Worm (Caenorhabditis elegans): ENCODE results near the gene K12B6.9.
A peak's percentile ranks its signal among the peaks of the same experiment; 100 is the strongest.

K12B6.9 gene

DNA sequence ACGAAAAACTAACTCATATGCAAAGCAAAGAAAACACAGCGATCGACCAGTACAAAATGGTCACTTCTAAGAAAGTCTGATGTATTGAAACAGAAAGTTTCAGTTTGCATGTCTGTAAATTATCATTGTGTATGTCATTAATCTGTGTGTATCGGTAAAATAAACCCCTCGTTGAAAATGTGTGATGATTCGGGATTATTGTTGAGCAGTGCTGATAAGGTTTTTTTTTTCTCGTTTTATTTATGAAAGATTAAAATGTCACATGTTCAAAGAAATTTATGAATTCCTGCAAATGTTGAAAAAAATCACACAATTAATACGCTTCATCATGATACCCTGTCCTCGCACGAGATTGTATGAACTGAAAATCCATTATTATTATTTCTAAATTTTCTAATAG, 12.4 kb downstream of the K12B6.9 start:
- TF ChIP-seq elt-2 (tag; optimal IDR thresholded peaks at IDR 0.05) (peak; percentile 64), mml-1 (tag; optimal IDR thresholded peaks at IDR 0.05) (no peak), lin-15B (tag; optimal IDR thresholded peaks at IDR 0.05) (no peak), pqm-1 (tag; optimal IDR thresholded peaks at IDR 0.05) (peak; percentile 77), jun-1 (tag; optimal IDR thresholded peaks at IDR 0.05) (no peak)

DNA sequence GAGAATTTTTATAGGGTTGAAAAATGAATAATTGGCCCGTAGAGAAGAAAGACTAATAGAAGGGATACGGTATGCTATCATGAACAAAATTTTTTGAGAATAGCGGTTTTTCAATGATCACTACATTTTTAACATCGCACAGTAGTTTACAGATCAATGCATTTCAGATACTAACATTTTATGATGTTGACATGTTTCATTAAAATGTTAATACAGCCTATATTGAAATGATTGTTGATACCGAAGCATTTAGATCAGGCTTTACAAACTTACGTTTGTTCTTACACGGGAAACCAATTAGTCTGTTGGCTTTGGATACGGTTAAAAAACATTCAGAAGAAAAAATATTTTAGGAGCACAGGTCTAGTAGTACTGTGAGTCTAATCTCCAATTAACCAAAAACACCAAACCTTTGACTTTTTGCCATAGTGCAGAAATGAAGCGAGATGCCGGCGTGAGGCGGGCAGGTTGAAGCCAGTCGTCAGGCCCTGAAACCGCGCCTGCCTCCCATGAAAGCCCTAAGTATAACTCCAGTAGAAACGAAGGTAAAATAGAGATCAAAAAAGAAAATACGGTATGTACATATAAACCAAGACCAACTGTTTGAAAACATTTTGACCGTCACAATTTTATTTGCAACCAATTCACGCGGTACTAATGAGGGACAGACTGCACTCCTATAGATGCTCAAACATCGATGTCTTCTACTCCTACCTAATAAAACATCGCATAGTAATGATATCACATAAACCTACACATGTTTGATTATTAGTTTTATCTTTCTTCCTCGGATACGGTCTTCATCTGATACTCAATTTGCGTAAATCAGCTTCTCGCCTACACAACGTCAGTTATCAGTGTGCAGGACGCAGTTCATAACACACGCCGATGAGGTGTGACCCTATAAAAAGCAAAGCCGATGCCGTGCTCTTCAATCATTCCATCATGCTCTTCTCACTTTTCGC, 14.1 kb downstream of the K12B6.9 start, which contains the start of gene fil-2:
Gene fil-2 (plus strand): TSS at position 915 of the 965 bp plus-strand sequence.
- TF ChIP-seq nhr-28 (tag; optimal IDR thresholded peaks at IDR 0.05) (peak; percentile 46), nhr-43 (tag; optimal IDR thresholded peaks at IDR 0.05; ENCODE audit: poor library complexity, severe bottlenecking) (peak; percentile 75), pqm-1 (tag; optimal IDR thresholded peaks at IDR 0.05) (peak; percentile 6), jun-1 (tag; optimal IDR thresholded peaks at IDR 0.05) (no peak), ama-1 (optimal IDR thresholded peaks at IDR 0.05) (no peak), lsy-12 (tag; optimal IDR thresholded peaks at IDR 0.05) (peak; percentile 6), fkh-2 (tag; optimal IDR thresholded peaks at IDR 0.05) (no peak), fkh-10 (GFP tag; optimal IDR thresholded peaks at IDR 0.05) (no peak), eor-1 (tag; optimal IDR thresholded peaks at IDR 0.05) (no peak), ceh-28 (tag; optimal IDR thresholded peaks at IDR 0.05) (no peak), elt-2 (tag; optimal IDR thresholded peaks at IDR 0.05) (peak; percentile 51)

DNA sequence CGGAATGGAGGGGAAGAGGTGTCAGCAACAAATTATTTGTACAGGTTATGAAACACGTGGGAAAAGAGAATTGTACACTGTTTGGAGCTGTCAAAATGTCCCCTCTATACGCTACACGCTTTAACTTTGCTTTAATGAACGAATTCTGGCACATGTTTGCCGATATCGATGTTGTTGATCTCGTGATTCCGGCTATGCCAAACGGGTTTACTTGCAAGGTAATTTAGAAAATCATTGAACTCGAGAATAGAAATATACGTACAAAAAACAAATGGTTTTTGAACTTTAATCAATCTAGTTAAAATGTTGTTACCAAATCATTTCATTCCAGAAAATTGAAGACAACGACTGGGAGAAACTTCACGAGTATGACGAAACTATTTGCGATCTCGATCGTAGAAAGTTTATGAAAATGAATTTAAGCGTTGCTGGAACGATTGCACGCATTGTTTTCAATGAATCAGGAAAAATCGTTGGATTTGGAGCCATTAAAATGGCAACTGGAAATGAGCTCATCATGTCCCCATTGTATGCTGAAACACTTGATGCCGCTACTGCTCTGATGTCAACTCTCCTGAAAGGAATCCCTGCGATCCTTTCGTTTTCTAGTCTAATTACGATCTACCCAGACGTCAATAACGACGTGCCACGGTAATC, 15.2 kb downstream of the K12B6.9 start:
- TF ChIP-seq tbx-2 (tag; optimal IDR thresholded peaks at IDR 0.05) (no peak), hmg-11 (tag; optimal IDR thresholded peaks at IDR 0.05) (no peak), nhr-43 (tag; optimal IDR thresholded peaks at IDR 0.05; ENCODE audit: poor library complexity, severe bottlenecking) (peak; percentile 21), ceh-9 (tag; optimal IDR thresholded peaks at IDR 0.05) (no peak), nhr-76 (tag; optimal IDR thresholded peaks at IDR 0.05) (no peak), nhr-25 (tag; optimal IDR thresholded peaks at IDR 0.05) (peak; percentile 41), eor-1 (tag; optimal IDR thresholded peaks at IDR 0.05) (no peak), lsy-12 (tag; optimal IDR thresholded peaks at IDR 0.05) (no peak), ama-1 (optimal IDR thresholded peaks at IDR 0.05) (peak; percentile 2), egl-27 (tag; optimal IDR thresholded peaks at IDR 0.05) (no peak), unc-62 (GFP tag; optimal IDR thresholded peaks at IDR 0.05) (no peak), jun-1 (tag; optimal IDR thresholded peaks at IDR 0.05) (peak; percentile 20)

DNA sequence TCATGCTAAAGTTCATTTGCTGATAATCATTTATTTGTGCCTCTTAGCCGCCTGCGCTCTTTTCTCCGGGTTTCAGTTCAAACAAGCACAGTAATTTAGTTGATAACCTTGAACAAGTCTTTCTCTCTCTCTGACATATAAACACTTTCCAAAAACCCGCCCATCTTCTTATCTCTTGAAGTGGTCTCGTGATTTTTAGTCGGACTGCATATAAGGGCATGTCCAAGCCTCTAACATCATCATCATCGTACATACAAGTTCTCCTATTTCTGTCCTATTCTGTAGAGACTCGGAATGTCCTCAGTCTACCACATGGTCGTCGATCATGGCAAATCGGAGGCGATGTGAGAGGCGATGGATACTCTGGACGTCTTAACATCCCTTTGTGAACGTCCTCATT, 16.3 kb downstream of the K12B6.9 start, which contains the start of gene F31F7.1:
Gene F31F7.1 (plus strand): TSS at position 235 of the 400 bp plus-strand sequence.
- peak; percentile 32 for TF ChIP-seq lsy-12 (tag; optimal IDR thresholded peaks at IDR 0.05)
- peak; percentile 37 for TF ChIP-seq egl-27 (tag; optimal IDR thresholded peaks at IDR 0.05)
- TF ChIP-seq nhr-25 (tag; optimal IDR thresholded peaks at IDR 0.05), result peak; percentile 72
- TF ChIP-seq lin-15B (tag; optimal IDR thresholded peaks at IDR 0.05), result no peak
- no peak for TF ChIP-seq ztf-11 (tag; optimal IDR thresholded peaks at IDR 0.05)
- TF ChIP-seq tbx-2 (tag; optimal IDR thresholded peaks at IDR 0.05), result no peak
- peak; percentile 99 for TF ChIP-seq elt-2 (tag; optimal IDR thresholded peaks at IDR 0.05)
- peak; percentile 84 for TF ChIP-seq nhr-43 (tag; optimal IDR thresholded peaks at IDR 0.05; ENCODE audit: poor library complexity, severe bottlenecking)
- peak; percentile 96 for TF ChIP-seq pqm-1 (tag; optimal IDR thresholded peaks at IDR 0.05)
- peak; percentile 86 for TF ChIP-seq ama-1 (optimal IDR thresholded peaks at IDR 0.05)
- TF ChIP-seq nhr-23 (tag; optimal IDR thresholded peaks at IDR 0.05), result peak; percentile 27
- peak; percentile 8 for TF ChIP-seq pha-4 (tag; optimal IDR thresholded peaks at IDR 0.05)
- TF ChIP-seq skn-1 (tag; optimal IDR thresholded peaks at IDR 0.05), result no peak
- peak; percentile 16 for TF ChIP-seq nfya-1 (tag; optimal IDR thresholded peaks at IDR 0.05; ENCODE audit: insufficient read depth)
- TF ChIP-seq hmg-11 (tag; optimal IDR thresholded peaks at IDR 0.05), result no peak
- peak in 1 of 3 experiments; percentile 75 for TF ChIP-seq elt-3 (tag; optimal IDR thresholded peaks at IDR 0.05)
- TF ChIP-seq ceh-28 (tag; optimal IDR thresholded peaks at IDR 0.05), result peak; percentile 22
- TF ChIP-seq jun-1 (tag; optimal IDR thresholded peaks at IDR 0.05), result peak; percentile 80
- TF ChIP-seq elt-1 (tag; optimal IDR thresholded peaks at IDR 0.05), result no peak

DNA sequence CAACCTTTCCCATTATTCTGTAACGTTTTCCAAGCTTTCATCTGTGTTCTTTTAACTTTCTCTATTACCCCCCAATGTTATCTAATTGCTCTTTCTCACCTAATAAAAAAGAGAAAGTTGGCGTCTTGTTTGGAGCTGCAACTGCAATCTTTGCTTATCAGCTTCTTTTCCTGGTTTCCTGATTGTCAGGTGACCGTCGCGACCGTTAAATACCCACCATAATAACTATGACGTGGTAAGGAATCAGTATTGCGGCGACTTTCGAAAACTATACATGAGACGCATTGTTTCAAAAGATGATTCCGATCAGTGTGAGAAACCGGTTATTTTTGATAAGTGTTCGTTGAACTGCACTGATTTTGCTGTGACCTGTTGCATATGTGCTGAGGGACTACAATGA, 17.3 kb downstream of the K12B6.9 start:
- TF ChIP-seq sea-2 (GFP tag; optimal IDR thresholded peaks at IDR 0.05), result no peak
- peak; percentile 88 for TF ChIP-seq jun-1 (tag; optimal IDR thresholded peaks at IDR 0.05)
- no peak for TF ChIP-seq lin-39 (tag; optimal IDR thresholded peaks at IDR 0.05)
- no peak for TF ChIP-seq nhr-237 (tag; optimal IDR thresholded peaks at IDR 0.05)
- no peak for TF ChIP-seq lin-15B (tag; optimal IDR thresholded peaks at IDR 0.05)
- no peak for TF ChIP-seq skn-1 (tag; optimal IDR thresholded peaks at IDR 0.05)
- no peak for TF ChIP-seq ceh-9 (tag; optimal IDR thresholded peaks at IDR 0.05)
- TF ChIP-seq unc-62 (GFP tag; optimal IDR thresholded peaks at IDR 0.05), result no peak
- no peak for TF ChIP-seq nhr-77 (tag; optimal IDR thresholded peaks at IDR 0.05)
- TF ChIP-seq nfya-1 (tag; optimal IDR thresholded peaks at IDR 0.05; ENCODE audit: insufficient read depth), result no peak
- no peak for TF ChIP-seq nhr-11 (tag; optimal IDR thresholded peaks at IDR 0.05)
- no peak for TF ChIP-seq daf-12 (tag; optimal IDR thresholded peaks at IDR 0.05)
- TF ChIP-seq ceh-82 (tag; optimal IDR thresholded peaks at IDR 0.05), result no peak
- peak; percentile 44 for TF ChIP-seq nhr-25 (tag; optimal IDR thresholded peaks at IDR 0.05)
- peak; percentile 34 for TF ChIP-seq egl-27 (tag; optimal IDR thresholded peaks at IDR 0.05)
- peak; percentile 76 for TF ChIP-seq nhr-23 (tag; optimal IDR thresholded peaks at IDR 0.05)
- no peak for TF ChIP-seq mml-1 (tag; optimal IDR thresholded peaks at IDR 0.05)
- TF ChIP-seq lsy-12 (tag; optimal IDR thresholded peaks at IDR 0.05), result no peak
- TF ChIP-seq aly-2 (tag; optimal IDR thresholded peaks at IDR 0.05), result no peak
- TF ChIP-seq fos-1 (tag; optimal IDR thresholded peaks at IDR 0.05), result no peak
- peak; percentile 83 for TF ChIP-seq nhr-43 (tag; optimal IDR thresholded peaks at IDR 0.05; ENCODE audit: poor library complexity, severe bottlenecking)
- no peak for TF ChIP-seq ceh-28 (tag; optimal IDR thresholded peaks at IDR 0.05)
- TF ChIP-seq zag-1 (tag; optimal IDR thresholded peaks at IDR 0.05), result no peak

Data from whole organism, L3 larva.